Worm (Caenorhabditis elegans): Measurements from ENCODE around the gene str-41.

str-41 gene

ce11 chrV:7386052-7386573 is 25.7 kb upstream of the str-41 start, which contains the start of gene srp-6:
TSS of gene srp-6 (minus strand) at chrV:7386102.
- TF ChIP-seq ama-1 (optimal IDR thresholded peaks at IDR 0.05) (no peak), sea-1 (GFP tag; conservative IDR thresholded peaks at IDR 0.05) (no peak), hmg-4 (GFP tag; optimal IDR thresholded peaks at IDR 0.05) (no peak), B0310.2 (tag; optimal IDR thresholded peaks at IDR 0.05) (no peak)

- no peak for TF ChIP-seq tbx-11 (GFP tag; IDR thresholded peaks at IDR 0.05)
- no peak for TF ChIP-seq hnd-1 (tag; optimal IDR thresholded peaks at IDR 0.05)
- no peak for TF ChIP-seq aly-1 (tag; optimal IDR thresholded peaks at IDR 0.05)
- TF ChIP-seq F13C5.2 (tag; optimal IDR thresholded peaks at IDR 0.05): no peak
- TF ChIP-seq ama-1 (optimal IDR thresholded peaks at IDR 0.05): no peak
- TF ChIP-seq ceh-13 (GFP tag; optimal IDR thresholded peaks at IDR 0.05): no peak
- no peak for TF ChIP-seq hmg-4 (GFP tag; optimal IDR thresholded peaks at IDR 0.05)
- TF ChIP-seq tbx-37 (GFP tag; conservative IDR thresholded peaks at IDR 0.05): no peak
- TF ChIP-seq tra-4 (tag; optimal IDR thresholded peaks at IDR 0.05): no peak
- no peak for TF ChIP-seq pes-1 (GFP tag; IDR thresholded peaks at IDR 0.05)
- no peak for TF ChIP-seq ceh-36 (tag; optimal IDR thresholded peaks at IDR 0.05)
- no peak for TF ChIP-seq sea-1 (GFP tag; conservative IDR thresholded peaks at IDR 0.05)
- TF ChIP-seq scrt-1 (GFP tag; IDR thresholded peaks at IDR 0.05): no peak
- TF ChIP-seq ets-7 (tag; optimal IDR thresholded peaks at IDR 0.05): no peak
- TF ChIP-seq hmbx-1 (tag; optimal IDR thresholded peaks at IDR 0.05): no peak
- TF ChIP-seq B0310.2 (tag; optimal IDR thresholded peaks at IDR 0.05): no peak
- no peak for TF ChIP-seq flt-1 (GFP tag; IDR thresholded peaks at IDR 0.05)
These were observed 24.0 kb upstream of the str-41 start, which contains the start of gene C02H6.3 for ce11 chrV:7387755-7388154. TSS of gene C02H6.3 (minus strand) at chrV:7387855.

- TF ChIP-seq tra-4 (tag; optimal IDR thresholded peaks at IDR 0.05): no peak
- TF ChIP-seq B0310.2 (tag; optimal IDR thresholded peaks at IDR 0.05): no peak
- TF ChIP-seq ama-1 (optimal IDR thresholded peaks at IDR 0.05): no peak
- no peak for TF ChIP-seq sea-1 (GFP tag; conservative IDR thresholded peaks at IDR 0.05)
- TF ChIP-seq hnd-1 (tag; optimal IDR thresholded peaks at IDR 0.05): no peak
These were observed 22.0 kb upstream of the str-41 start, which contains the start of gene C02H6.1 for ce11 chrV:7389771-7390170. TSS of gene C02H6.1 (minus strand) at chrV:7389871.

ce11 chrV:7391933-7392332 is 19.9 kb upstream of the str-41 start, which contains the start of gene fbxa-105:
TSS of gene fbxa-105 (minus strand) at chrV:7392029.
- TF ChIP-seq ceh-36 (tag; optimal IDR thresholded peaks at IDR 0.05) (no peak), aly-1 (tag; optimal IDR thresholded peaks at IDR 0.05) (no peak), scrt-1 (GFP tag; IDR thresholded peaks at IDR 0.05) (no peak), sea-1 (GFP tag; conservative IDR thresholded peaks at IDR 0.05) (no peak), ets-7 (tag; optimal IDR thresholded peaks at IDR 0.05) (no peak), ceh-13 (GFP tag; optimal IDR thresholded peaks at IDR 0.05) (no peak)

- no peak for TF ChIP-seq tbx-11 (GFP tag; IDR thresholded peaks at IDR 0.05)
- TF ChIP-seq flt-1 (GFP tag; IDR thresholded peaks at IDR 0.05): no peak
- TF ChIP-seq hmg-4 (GFP tag; optimal IDR thresholded peaks at IDR 0.05): no peak
- no peak for TF ChIP-seq tra-4 (tag; optimal IDR thresholded peaks at IDR 0.05)
- no peak for TF ChIP-seq pes-1 (GFP tag; IDR thresholded peaks at IDR 0.05)
- no peak for TF ChIP-seq ceh-13 (GFP tag; optimal IDR thresholded peaks at IDR 0.05)
- TF ChIP-seq hmbx-1 (tag; optimal IDR thresholded peaks at IDR 0.05): no peak
These were observed 16.4 kb upstream of the str-41 start, which contains the start of gene srx-9 for ce11 chrV:7395359-7395758. TSS of gene srx-9 (minus strand) at chrV:7395459.

ce11 chrV:7399202-7399601 is 12.6 kb upstream of the str-41 start, which contains the start of gene gst-41:
TSS of gene gst-41 (minus strand) at chrV:7399302.
- TF ChIP-seq sea-1 (GFP tag; conservative IDR thresholded peaks at IDR 0.05) (no peak), hmg-4 (GFP tag; optimal IDR thresholded peaks at IDR 0.05) (no peak), ama-1 (optimal IDR thresholded peaks at IDR 0.05) (no peak), aly-1 (tag; optimal IDR thresholded peaks at IDR 0.05) (no peak), ceh-13 (GFP tag; optimal IDR thresholded peaks at IDR 0.05) (no peak), tbx-11 (GFP tag; IDR thresholded peaks at IDR 0.05) (no peak), tbx-37 (GFP tag; conservative IDR thresholded peaks at IDR 0.05) (no peak), hnd-1 (tag; optimal IDR thresholded peaks at IDR 0.05) (no peak), B0310.2 (tag; optimal IDR thresholded peaks at IDR 0.05) (no peak), tra-4 (tag; optimal IDR thresholded peaks at IDR 0.05) (no peak), hmbx-1 (tag; optimal IDR thresholded peaks at IDR 0.05) (no peak), flt-1 (GFP tag; IDR thresholded peaks at IDR 0.05) (no peak), ets-7 (tag; optimal IDR thresholded peaks at IDR 0.05) (no peak), pes-1 (GFP tag; IDR thresholded peaks at IDR 0.05) (no peak), scrt-1 (GFP tag; IDR thresholded peaks at IDR 0.05) (no peak), ceh-36 (tag; optimal IDR thresholded peaks at IDR 0.05) (no peak)

ce11 chrV:7400095-7400494 is 11.7 kb upstream of the str-41 start, which contains the start of gene cnc-9:
TSS of gene cnc-9 (minus strand) at chrV:7400195.
- TF ChIP-seq sea-1 (GFP tag; conservative IDR thresholded peaks at IDR 0.05): no peak
- no peak for TF ChIP-seq scrt-1 (GFP tag; IDR thresholded peaks at IDR 0.05)

ce11 chrV:7400588-7400987 is 11.2 kb upstream of the str-41 start, which contains the start of gene srx-60:
TSS of gene srx-60 (plus strand) at chrV:7400888.
- no peak for TF ChIP-seq ets-7 (tag; optimal IDR thresholded peaks at IDR 0.05)
- no peak for TF ChIP-seq tra-4 (tag; optimal IDR thresholded peaks at IDR 0.05)
- TF ChIP-seq aly-1 (tag; optimal IDR thresholded peaks at IDR 0.05): no peak
- no peak for TF ChIP-seq hnd-1 (tag; optimal IDR thresholded peaks at IDR 0.05)
- TF ChIP-seq flt-1 (GFP tag; IDR thresholded peaks at IDR 0.05): no peak
- TF ChIP-seq B0310.2 (tag; optimal IDR thresholded peaks at IDR 0.05): no peak
- TF ChIP-seq hmbx-1 (tag; optimal IDR thresholded peaks at IDR 0.05): no peak
